Worm (Caenorhabditis elegans) whole organism, L4/young adult: ENCODE data around the gene sqst-3.

Experiments
- W03F9.2 ChIP-seq: fragments of 150-350 bp; optimal IDR thresholded peaks from 2 replicates; lab custom pipeline; 2014; ENCODE audit warnings: missing biosample characterization, missing genetic modification characterization
- him-1 ChIP-seq: sonication (generic microtip); optimal IDR thresholded peaks from 2 replicates; lab custom pipeline; 2016; ENCODE audit warnings: missing genotype, missing genetic modification reagents, missing genetic modification characterization, missing compliant biosample characterization

DNA sequence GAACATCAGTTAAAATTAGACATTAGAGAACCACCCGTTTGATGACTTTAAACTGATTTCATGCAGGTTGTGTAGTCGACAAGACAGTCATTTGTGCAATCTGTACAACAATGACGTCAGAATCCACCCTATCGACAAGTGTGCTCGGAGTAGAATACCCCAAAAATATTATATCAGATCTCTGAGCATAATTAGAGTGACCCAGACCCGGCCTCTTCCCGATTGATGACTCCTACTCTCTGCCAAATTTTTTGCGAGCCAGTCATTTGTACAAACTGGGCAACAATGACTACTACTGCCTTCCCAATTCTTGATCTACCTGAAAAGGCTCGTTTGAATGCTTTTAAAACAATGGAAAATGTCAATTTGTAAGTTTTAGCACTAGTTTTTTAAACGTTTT, 9.5 kb downstream of the sqst-3 start, which contains the start of the genes fbxb-115 and fbxb-1:
- no peak for TF ChIP-seq W03F9.2
- no peak for TF ChIP-seq him-1 (tag; lab: Kevin White, UChicago)
